Fruit fly (Drosophila melanogaster) whole organism, embryonic: Measurements from ENCODE around the gene Slimp.

ENCODE experiments used
- Asciz ChIP-seq: fragments of 200-800 bp; sonication (Bioruptor generic); optimal IDR thresholded peaks from 2 replicates; lab custom pipeline; 2017; ENCODE audit warnings: missing biosample characterization, mild to moderate bottlenecking, missing genetic modification characterization, missing genetic modification reagents
- Atf-2 ChIP-seq: fragments of 200-800 bp; sonication (Bioruptor generic); optimal IDR thresholded peaks from 2 replicates; lab custom pipeline; 2016; ENCODE audit warnings: missing biosample characterization, missing genetic modification characterization
- B-H2 ChIP-seq: fragments of 200-800 bp; sonication (Bioruptor generic); optimal IDR thresholded peaks from 2 replicates; lab custom pipeline; 2018; ENCODE audit warnings: missing biosample characterization, mild to moderate bottlenecking, missing genetic modification characterization
- BEAF-32 ChIP-seq: fragments of 200-800 bp; sonication (Bioruptor generic); optimal IDR thresholded peaks from 3 replicates; lab custom pipeline; 2017; ENCODE audit warnings: missing biosample characterization, missing genetic modification characterization, mild to moderate bottlenecking, moderate library complexity, missing genetic modification reagents
- CG11723 ChIP-seq: fragments of 200-800 bp; sonication (Bioruptor generic); optimal IDR thresholded peaks from 2 replicates; lab custom pipeline; 2017; ENCODE audit warnings: missing biosample characterization, mild to moderate bottlenecking, missing genetic modification characterization
- CG12071 ChIP-seq: fragments of 200-800 bp; sonication (Bioruptor generic); optimal IDR thresholded peaks from 3 replicates; lab custom pipeline; 2018; ENCODE audit warnings: missing biosample characterization, mild to moderate bottlenecking, missing genetic modification characterization
- CG12219 ChIP-seq: fragments of 200-800 bp; sonication (Bioruptor generic); optimal IDR thresholded peaks from 3 replicates; lab custom pipeline; 2018; ENCODE audit warnings: missing biosample characterization, mild to moderate bottlenecking, missing genetic modification characterization
- CG1233 ChIP-seq: fragments of 200-800 bp; sonication (Bioruptor generic); optimal IDR thresholded peaks from 4 replicates; lab custom pipeline; 2018; ENCODE audit warnings: missing biosample characterization, mild to moderate bottlenecking, missing genetic modification characterization
- CG13296 ChIP-seq: fragments of 200-800 bp; sonication (Bioruptor generic); optimal IDR thresholded peaks from 3 replicates; lab custom pipeline; 2018; ENCODE audit warnings: missing biosample characterization, mild to moderate bottlenecking, missing genetic modification characterization
- CG13775 ChIP-seq: fragments of 200-800 bp; sonication (Bioruptor generic); optimal IDR thresholded peaks from 3 replicates; lab custom pipeline; 2017; ENCODE audit warnings: missing biosample characterization, mild to moderate bottlenecking, missing genetic modification characterization
- CG14050 ChIP-seq: fragments of 200-800 bp; sonication (Bioruptor generic); IDR thresholded peaks from 3 replicates; pipeline ENCODE4 v1.3.6; 2022; ENCODE audit warnings: missing biosample characterization, missing genetic modification characterization
- CG1603 ChIP-seq: fragments of 200-800 bp; sonication (Bioruptor generic); optimal IDR thresholded peaks from 2 replicates; lab custom pipeline; 2019; ENCODE audit warnings: missing biosample characterization, mild to moderate bottlenecking, missing genetic modification characterization, moderate library complexity
- CG16815 ChIP-seq: fragments of 200-800 bp; sonication (Bioruptor generic); optimal IDR thresholded peaks from 3 replicates; lab custom pipeline; 2017; ENCODE audit warnings: missing biosample characterization, mild to moderate bottlenecking, missing genetic modification characterization
- CG17802 ChIP-seq: fragments of 200-800 bp; sonication (Bioruptor generic); optimal IDR thresholded peaks from 2 replicates; lab custom pipeline; 2018; ENCODE audit warnings: missing biosample characterization, mild to moderate bottlenecking, missing genetic modification characterization, moderate library complexity
- CG2116 ChIP-seq: fragments of 200-800 bp; sonication (Bioruptor generic); optimal IDR thresholded peaks from 3 replicates; lab custom pipeline; 2018; ENCODE audit warnings: missing biosample characterization, mild to moderate bottlenecking, missing genetic modification characterization
- CG2202 ChIP-seq: fragments of 200-800 bp; sonication (Bioruptor generic); optimal IDR thresholded peaks from 2 replicates; lab custom pipeline; 2018; ENCODE audit warnings: missing biosample characterization, mild to moderate bottlenecking, missing genetic modification characterization
- CG30020 ChIP-seq: fragments of 200-800 bp; optimal IDR thresholded peaks from 2 replicates; lab custom pipeline; 2019; ENCODE audit warnings: missing biosample characterization, mild to moderate bottlenecking, missing genetic modification characterization, moderate library complexity
- CG34376 ChIP-seq: fragments of 200-800 bp; sonication (Bioruptor generic); optimal IDR thresholded peaks from 2 replicates; lab custom pipeline; 2018; ENCODE audit warnings: missing biosample characterization, mild to moderate bottlenecking, missing genetic modification characterization
- CG34422 ChIP-seq: fragments of 200-800 bp; sonication (Bioruptor generic); IDR thresholded peaks from 3 replicates; pipeline ENCODE4 v1.3.6; 2022; ENCODE audit warnings: missing biosample characterization, missing genetic modification characterization
- CG9215 ChIP-seq: fragments of 200-800 bp; sonication (Bioruptor generic); IDR thresholded peaks from 2 replicates; pipeline ENCODE4 v1.3.6; 2022; ENCODE audit warnings: missing biosample characterization, missing genetic modification characterization
- CTCF ChIP-seq: fragments of 200-800 bp; sonication (Bioruptor generic); optimal IDR thresholded peaks from 2 replicates; lab custom pipeline; 2017; ENCODE audit warnings: missing biosample characterization, mild to moderate bottlenecking, missing genetic modification characterization, moderate library complexity
- Camta ChIP-seq: fragments of 200-800 bp; sonication (Bioruptor generic); optimal IDR thresholded peaks from 2 replicates; lab custom pipeline; 2016; ENCODE audit warnings: missing biosample characterization, missing genetic modification characterization
- D19B ChIP-seq: fragments of 200-800 bp; sonication (Bioruptor generic); optimal IDR thresholded peaks from 2 replicates; lab custom pipeline; 2017; ENCODE audit warnings: missing biosample characterization, mild to moderate bottlenecking, missing genetic modification characterization
- Drgx ChIP-seq: fragments of 200-800 bp; sonication (Bioruptor generic); IDR thresholded peaks from 2 replicates; pipeline ENCODE4 v1.3.6; 2022; ENCODE audit warnings: missing biosample characterization, missing genetic modification characterization
- Ets65A ChIP-seq: fragments of 200-800 bp; sonication (Bioruptor generic); peaks from one replicate; lab custom pipeline; 2016; ENCODE audit warnings: missing biosample characterization, missing genetic modification characterization
- Fer2 ChIP-seq: fragments of 200-800 bp; sonication (Bioruptor generic); optimal IDR thresholded peaks from 2 replicates; lab custom pipeline; 2018; ENCODE audit warnings: missing biosample characterization, mild to moderate bottlenecking, missing genetic modification characterization, moderate library complexity
- H2.0 ChIP-seq: fragments of 200-800 bp; sonication (Bioruptor generic); IDR thresholded peaks from 2 replicates; pipeline ENCODE4 v1.3.6; 2022; ENCODE audit warnings: missing biosample characterization, missing genetic modification characterization
- Jarid2 ChIP-seq: fragments of 200-800 bp; sonication (Bioruptor generic); optimal IDR thresholded peaks from 3 replicates; lab custom pipeline; 2017; ENCODE audit warnings: mild to moderate bottlenecking, missing biosample characterization, missing genetic modification reagents, missing genetic modification characterization
- Mrtf ChIP-seq: fragments of 200-800 bp; sonication (Bioruptor generic); IDR thresholded peaks from 3 replicates; pipeline ENCODE4 v1.3.6; 2022; ENCODE audit warnings: missing biosample characterization, missing genetic modification characterization
- NC2α ChIP-seq: fragments of 200-800 bp; sonication (Bioruptor generic); optimal IDR thresholded peaks from 2 replicates; lab custom pipeline; 2016; ENCODE audit warnings: missing biosample characterization, missing genetic modification characterization
- Oaz ChIP-seq: fragments of 200-800 bp; sonication (Bioruptor generic); IDR thresholded peaks from 2 replicates; pipeline ENCODE4 v1.3.6; 2022; ENCODE audit warnings: missing biosample characterization, missing genetic modification characterization
- Poxn ChIP-seq: fragments of 200-800 bp; sonication (Bioruptor generic); IDR thresholded peaks from 2 replicates; pipeline ENCODE4 v1.3.6; 2022; ENCODE audit warnings: missing biosample characterization, missing genetic modification characterization
- Six4 ChIP-seq: fragments of 200-800 bp; sonication (Bioruptor generic); optimal IDR thresholded peaks from 2 replicates; lab custom pipeline; 2016; ENCODE audit warnings: missing biosample characterization, missing genetic modification characterization
- Tbp ChIP-seq: fragments of >200 bp; optimal IDR thresholded peaks from 2 replicates; lab custom pipeline; 2018; ENCODE audit warnings: missing biosample characterization, missing genetic modification characterization
- Usf ChIP-seq: fragments of 200-800 bp; sonication (Bioruptor generic); optimal IDR thresholded peaks from 2 replicates; lab custom pipeline; 2017; ENCODE audit warnings: missing genotype, missing biosample characterization, missing genetic modification characterization
- Xbp1 ChIP-seq: fragments of 200-800 bp; sonication (Bioruptor generic); optimal IDR thresholded peaks from 3 replicates; lab custom pipeline; 2016; ENCODE audit warnings: missing biosample characterization, mild to moderate bottlenecking, missing genetic modification characterization
- ase ChIP-seq: fragments of 200-800 bp; sonication (Bioruptor generic); IDR thresholded peaks from 3 replicates; pipeline ENCODE4 v1.3.6; 2022; ENCODE audit warnings: missing biosample characterization, missing genetic modification characterization
- bowl ChIP-seq: fragments of 200-800 bp; sonication (Bioruptor generic); IDR thresholded peaks from 2 replicates; pipeline ENCODE4 v1.3.6; 2022; ENCODE audit warnings: missing biosample characterization, missing genetic modification characterization
- chm ChIP-seq: fragments of 200-800 bp; sonication (Bioruptor generic); IDR thresholded peaks from 2 replicates; pipeline ENCODE4 v1.3.6; 2022; ENCODE audit warnings: missing biosample characterization, missing genetic modification characterization
- da ChIP-seq: fragments of 200-800 bp; sonication (Bioruptor generic); optimal IDR thresholded peaks from 2 replicates; lab custom pipeline; 2016; ENCODE audit warnings: missing biosample characterization, missing genetic modification characterization
- danr ChIP-seq: fragments of 200-800 bp; sonication (Bioruptor generic); IDR thresholded peaks from 2 replicates; pipeline ENCODE4 v1.3.6; 2022; ENCODE audit warnings: missing biosample characterization, missing genetic modification characterization
- ewg ChIP-seq: fragments of 200-800 bp; sonication (Bioruptor generic); optimal IDR thresholded peaks from 3 replicates; lab custom pipeline; 2017; ENCODE audit warnings: mild to moderate bottlenecking, missing biosample characterization, missing genetic modification reagents, missing genetic modification characterization
- fru ChIP-seq: fragments of >200 bp; optimal IDR thresholded peaks from 2 replicates; lab custom pipeline; 2017
- gro ChIP-seq: fragments of 200-800 bp; sonication (Bioruptor generic); optimal IDR thresholded peaks from 2 replicates; lab custom pipeline; 2016; ENCODE audit warnings: missing biosample characterization, missing genetic modification characterization
- hkb ChIP-seq, 2 experiments: fragments of 200-800 bp in 1 of 2; fragments of >200 bp in 1 of 2; sonication (Bioruptor generic) in 1 of 2; IDR thresholded peaks in 1 of 2; optimal IDR thresholded peaks in 1 of 2; 2 replicates each; pipeline versions ENCODE4 v1.3.6 to Lab custom; 2017 to 2022; ENCODE audit warnings: missing biosample characterization in 1 of 2, missing genetic modification characterization in 1 of 2
- kni ChIP-seq: fragments of 200-800 bp; sonication (Bioruptor generic); optimal IDR thresholded peaks from 3 replicates; lab custom pipeline; 2017; ENCODE audit warnings: mild to moderate bottlenecking, missing biosample characterization, missing genetic modification reagents, missing genetic modification characterization
- run ChIP-seq: fragments of 200-800 bp; sonication (Bioruptor generic); optimal IDR thresholded peaks from 3 replicates; lab custom pipeline; 2018; ENCODE audit warnings: missing biosample characterization, mild to moderate bottlenecking, missing genetic modification characterization
- seq ChIP-seq: fragments of 200-800 bp; sonication (Bioruptor generic); IDR thresholded peaks from 2 replicates; pipeline ENCODE4 v1.3.6; 2022; ENCODE audit warnings: missing biosample characterization, missing genetic modification characterization
- tin ChIP-seq: fragments of 200-800 bp; sonication (Bioruptor generic); optimal IDR thresholded peaks from 3 replicates; lab custom pipeline; 2016; ENCODE audit warnings: missing biosample characterization, missing genetic modification characterization
- zen ChIP-seq: fragments of 200-800 bp; sonication (Bioruptor generic); optimal IDR thresholded peaks from 3 replicates; lab custom pipeline; 2018; ENCODE audit warnings: missing biosample characterization, mild to moderate bottlenecking, missing genetic modification characterization, moderate library complexity
- zfh2 ChIP-seq: fragments of 200-800 bp; sonication (Bioruptor generic); optimal IDR thresholded peaks from 2 replicates; lab custom pipeline; 2016; ENCODE audit warnings: missing biosample characterization, missing genetic modification characterization

Slimp gene

dm6 chr3R:24138478-24139455 is 10.0 kb downstream of the Slimp start (continued):
- no peak for TF ChIP-seq kni (GFP tag; lab: Kevin White, UChicago)
- TF ChIP-seq CG34376 (GFP tag; lab: Kevin White, UChicago), result peak; percentile 84
- no peak for TF ChIP-seq CG9215
- no peak for TF ChIP-seq CG30020 (tag; lab: Kevin White, UChicago)
- TF ChIP-seq zen (tag; lab: Kevin White, UChicago), result no peak
- TF ChIP-seq run (tag; lab: Kevin White, UChicago), result no peak
- TF ChIP-seq B-H2 (GFP tag; lab: Kevin White, UChicago), result peak; percentile 3
- peak; percentile 20 for TF ChIP-seq CG13296 (GFP tag; lab: Kevin White, UChicago)
- TF ChIP-seq CG2202 (tag; lab: Kevin White, UChicago), result no peak
- TF ChIP-seq CG11723 (GFP tag; lab: Kevin White, UChicago), result no peak
- no peak for TF ChIP-seq CG13775 (GFP tag; lab: Kevin White, UChicago)
- no peak for TF ChIP-seq fru (lab: Kevin White, UChicago)
- no peak for TF ChIP-seq Jarid2
- no peak for TF ChIP-seq hkb (optimal IDR thresholded peaks at IDR 0.05; lab: Kevin White, UChicago)
- TF ChIP-seq hkb (GFP tag; IDR thresholded peaks at IDR 0.05; lab: Robert Waterston, UW), result no peak
- TF ChIP-seq tin (GFP tag; lab: Kevin White, UChicago), result no peak
- TF ChIP-seq CG1603 (tag; lab: Kevin White, UChicago), result no peak
- TF ChIP-seq Atf-2 (GFP tag; lab: Kevin White, UChicago), result no peak
- TF ChIP-seq ewg, result no peak
- no peak for TF ChIP-seq CG16815
- no peak for TF ChIP-seq Ets65A (GFP tag; lab: Kevin White, UChicago)
- no peak for TF ChIP-seq Fer2 (tag; lab: Kevin White, UChicago)
- peak; percentile 71 for TF ChIP-seq D19B (GFP tag; lab: Kevin White, UChicago)
- no peak for TF ChIP-seq Mrtf (GFP tag; lab: Robert Waterston, UW)
- peak; percentile 33 for TF ChIP-seq gro
- TF ChIP-seq Camta, result no peak
- no peak for TF ChIP-seq CG12219
- no peak for TF ChIP-seq da (GFP tag; lab: Kevin White, UChicago)
- no peak for TF ChIP-seq chm (GFP tag; lab: Robert Waterston, UW)
- TF ChIP-seq CG2116 (GFP tag; lab: Kevin White, UChicago), result no peak
- TF ChIP-seq Six4 (GFP tag; lab: Kevin White, UChicago), result no peak
- no peak for TF ChIP-seq H2.0 (GFP tag; lab: Robert Waterston, UW)
- peak; percentile 25 for TF ChIP-seq CG12071 (GFP tag; lab: Kevin White, UChicago)
- TF ChIP-seq CG17802, result no peak
- TF ChIP-seq seq (GFP tag; lab: Robert Waterston, UW), result no peak
- no peak for TF ChIP-seq CG14050
- no peak for TF ChIP-seq Poxn (GFP tag; lab: Robert Waterston, UW)
- TF ChIP-seq Oaz (GFP tag; lab: Robert Waterston, UW), result no peak
- no peak for TF ChIP-seq Xbp1 (GFP tag; lab: Kevin White, UChicago)
- no peak for TF ChIP-seq danr (GFP tag; lab: Robert Waterston, UW)
- no peak for TF ChIP-seq NC2α (GFP tag; lab: Kevin White, UChicago)
- TF ChIP-seq CTCF (GFP tag; lab: Kevin White, UChicago), result no peak
- no peak for TF ChIP-seq ase
- no peak for TF ChIP-seq Drgx (GFP tag; lab: Robert Waterston, UW)
- TF ChIP-seq bowl (GFP tag; lab: Robert Waterston, UW), result no peak
- no peak for TF ChIP-seq BEAF-32 (GFP tag; lab: Kevin White, UChicago)
- TF ChIP-seq CG34422 (GFP tag; lab: Robert Waterston, UW), result no peak
- no peak for TF ChIP-seq zfh2 (GFP tag; lab: Kevin White, UChicago)
- peak; percentile 34 for TF ChIP-seq Asciz (GFP tag; lab: Kevin White, UChicago)
- TF ChIP-seq CG1233 (GFP tag; lab: Kevin White, UChicago), result peak; percentile 3
- no peak for TF ChIP-seq Usf (GFP tag; lab: Kevin White, UChicago)
- TF ChIP-seq Tbp, result no peak
